Fruit fly (Drosophila melanogaster): ENCODE measurements around the gene lft.
A peak's percentile ranks its signal among the peaks of the same experiment; 100 is the strongest.

Gene lft

DNA sequence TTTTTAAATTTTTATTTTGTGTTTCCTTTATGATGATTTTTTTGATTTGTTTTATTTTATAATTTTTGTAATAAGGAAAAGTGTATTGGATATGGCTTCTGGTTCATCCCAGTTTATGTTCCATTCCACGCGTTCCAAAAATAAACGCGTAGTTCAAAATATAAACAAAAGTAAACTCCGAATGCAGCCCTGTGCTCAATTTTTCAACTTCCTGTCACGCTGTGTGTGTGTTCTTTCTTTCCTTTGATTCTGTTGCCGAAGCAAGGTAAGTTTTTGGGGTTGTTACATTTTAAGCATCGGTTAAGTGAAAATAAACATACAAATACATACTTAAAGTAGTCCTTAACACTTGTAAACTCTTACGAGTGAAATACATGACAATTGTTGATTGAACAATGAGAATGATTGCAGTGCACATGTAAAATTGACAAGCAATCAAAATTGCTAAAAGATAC lies 43.9 kb downstream of the lft start, which contains the start of the genes Ip259 and RpS27A (continued):
- no peak for TF ChIP-seq CG31388 (GFP tag; optimal IDR thresholded peaks at IDR 0.05)
- TF ChIP-seq nerfin-1 (tag; optimal IDR thresholded peaks at IDR 0.05), result peak; percentile 59
- TF ChIP-seq CG17912 (GFP tag; optimal IDR thresholded peaks at IDR 0.05), result peak; percentile 80
- TF ChIP-seq Bteb2 (GFP tag; optimal IDR thresholded peaks at IDR 0.05), result peak; percentile 55
- TF ChIP-seq Ets65A (GFP tag), result peak; percentile 98
- no peak for TF ChIP-seq pita (GFP tag; optimal IDR thresholded peaks at IDR 0.05)

dm6 chr2L:10413251-10414127 lies 49.2 kb downstream of the lft start, which contains the start of the genes CG5355 and Klp31E:
Gene CG5355, minus strand, starts transcription at chr2L:10413463.
Gene Klp31E, plus strand, starts transcription at chr2L:10414017.
- TF ChIP-seq wek (GFP tag; optimal IDR thresholded peaks at IDR 0.05) (peak; percentile 89), Dek (tag; optimal IDR thresholded peaks at IDR 0.05) (no peak), Dad (GFP tag; optimal IDR thresholded peaks at IDR 0.05) (peak; percentile 32), Hsf (GFP tag; optimal IDR thresholded peaks at IDR 0.05) (peak; percentile 65), Myb (GFP tag; optimal IDR thresholded peaks at IDR 0.05) (peak; percentile 11), CG1529 (GFP tag; optimal IDR thresholded peaks at IDR 0.05) (peak; percentile 1), CG14667 (GFP tag; IDR thresholded peaks at IDR 0.05) (peak; percentile 43; the same call in 1 of the 2 replicates), CG11696 (GFP tag; IDR thresholded peaks at IDR 0.05) (peak; percentile 61; the same call in 1 of the 2 replicates), Gug (GFP tag; IDR thresholded peaks at IDR 0.05) (no peak), Trl (optimal IDR thresholded peaks at IDR 0.05) (no peak), Trl (GFP tag; optimal IDR thresholded peaks at IDR 0.05) (no peak), CG11456 (GFP tag; IDR thresholded peaks at IDR 0.05) (0 out of 3 replicates have a peak, but pooled peaks have one; percentile 42), run (tag; optimal IDR thresholded peaks at IDR 0.05) (no peak), lov (optimal IDR thresholded peaks at IDR 0.05) (no peak), lov (GFP tag; IDR thresholded peaks at IDR 0.05) (no peak), CG2116 (GFP tag; optimal IDR thresholded peaks at IDR 0.05) (peak; percentile 81), Hey (tag; optimal IDR thresholded peaks at IDR 0.05) (no peak), CG4820 (GFP tag; optimal IDR thresholded peaks at IDR 0.05) (peak; percentile 43), vfl (GFP tag; optimal IDR thresholded peaks at IDR 0.05) (peak; percentile 15), CG32767 (GFP tag; IDR thresholded peaks at IDR 0.05) (0 out of 2 replicates have a peak, but pooled peaks have one; percentile 25), B-H2 (GFP tag; optimal IDR thresholded peaks at IDR 0.05) (no peak), Sin3A (optimal IDR thresholded peaks at IDR 0.05) (no peak), CG15073 (GFP tag; optimal IDR thresholded peaks at IDR 0.05) (no peak), HmgD (GFP tag; optimal IDR thresholded peaks at IDR 0.05) (peak; percentile 56), croc (GFP tag; conservative IDR thresholded peaks at IDR 0.05) (peak; percentile 38), Ptx1 (GFP tag; IDR thresholded peaks at IDR 0.05) (peak; percentile 71), nerfin-1 (tag; optimal IDR thresholded peaks at IDR 0.05) (peak; percentile 31), CG17359 (tag; optimal IDR thresholded peaks at IDR 0.05) (peak; percentile 56), tap (tag; optimal IDR thresholded peaks at IDR 0.05) (peak; percentile 65), Side (GFP tag; optimal IDR thresholded peaks at IDR 0.05) (peak; percentile 42), CG17802 (tag; optimal IDR thresholded peaks at IDR 0.05) (peak; percentile 94), CG14710 (tag; optimal IDR thresholded peaks at IDR 0.05) (peak; percentile 83), CG4730 (GFP tag; IDR thresholded peaks at IDR 0.05) (no peak), Jarid2 (GFP tag; optimal IDR thresholded peaks at IDR 0.05) (no peak), CG10321 (GFP tag; IDR thresholded peaks at IDR 0.05) (no peak), Nf-YC (tag; optimal IDR thresholded peaks at IDR 0.05) (peak; percentile 76), CG32532 (GFP tag; IDR thresholded peaks at IDR 0.05) (peak; percentile 65), CG6689 (GFP tag; IDR thresholded peaks at IDR 0.05) (peak; percentile 71), abd-A (tag; optimal IDR thresholded peaks at IDR 0.05) (no peak), CG3726 (GFP tag; IDR thresholded peaks at IDR 0.05) (no peak), CG11085 (GFP tag; IDR thresholded peaks at IDR 0.05) (no peak), exex (tag; optimal IDR thresholded peaks at IDR 0.05) (peak; percentile 46), hb (GFP tag; IDR thresholded peaks at IDR 0.05; ENCODE audit: partially characterized antibody) (no peak), Dref (GFP tag; IDR thresholded peaks at IDR 0.05) (peak; percentile 65)

Data from whole organism, embryonic.